Fruit fly (Drosophila melanogaster): Measurements from ENCODE around the gene Pus1.

Gene Pus1

dm6 chr3R:20556281-20557113, 36.0 kb downstream of the Pus1 start (continued):
- TF ChIP-seq CG6654 (GFP tag; optimal IDR thresholded peaks at IDR 0.05) (peak; percentile 28), seq (GFP tag; IDR thresholded peaks at IDR 0.05) (peak; percentile 65), corto (GFP tag; optimal IDR thresholded peaks at IDR 0.05) (no peak), MESR4 (GFP tag; optimal IDR thresholded peaks at IDR 0.05) (no peak), her (GFP tag; optimal IDR thresholded peaks at IDR 0.05) (no peak), NC2β (GFP tag; optimal IDR thresholded peaks at IDR 0.05) (peak; percentile 1), CG30431 (GFP tag; optimal IDR thresholded peaks at IDR 0.05) (peak; percentile 52), CG17361 (GFP tag; IDR thresholded peaks at IDR 0.05) (peak; percentile 73), sim (GFP tag; IDR thresholded peaks at IDR 0.05) (no peak), slp2 (GFP tag; optimal IDR thresholded peaks at IDR 0.05) (peak; percentile 1), Opbp (GFP tag; IDR thresholded peaks at IDR 0.05; ENCODE audit: partially characterized antibody) (no peak), Ets65A (GFP tag) (peak; percentile 33), sob (GFP tag; IDR thresholded peaks at IDR 0.05) (peak; percentile 84), insv (GFP tag; optimal IDR thresholded peaks at IDR 0.05) (peak; percentile 48 to 94), Oaz (GFP tag; IDR thresholded peaks at IDR 0.05) (peak; percentile 39; the same call in 1 of the 2 replicates), ttk (GFP tag; IDR thresholded peaks at IDR 0.05) (peak; percentile 66), Blimp-1 (GFP tag; optimal IDR thresholded peaks at IDR 0.05) (peak; percentile 38), CG10321 (GFP tag; IDR thresholded peaks at IDR 0.05) (no peak), CG2202 (tag; optimal IDR thresholded peaks at IDR 0.05) (no peak), Oli (tag; optimal IDR thresholded peaks at IDR 0.05) (peak; percentile 78), CG4282 (GFP tag; optimal IDR thresholded peaks at IDR 0.05) (no peak), CG2678 (tag; optimal IDR thresholded peaks at IDR 0.05) (peak; percentile 74), CG33213 (GFP tag; optimal IDR thresholded peaks at IDR 0.05) (peak; percentile 20), eyg (GFP tag; optimal IDR thresholded peaks at IDR 0.05) (no peak), maf-S (GFP tag; optimal IDR thresholded peaks at IDR 0.05) (no peak), CG3163 (GFP tag; optimal IDR thresholded peaks at IDR 0.05) (no peak), CG7357 (GFP tag; IDR thresholded peaks at IDR 0.05) (peak; percentile 76), ERR (GFP tag; optimal IDR thresholded peaks at IDR 0.05) (peak; percentile 7), CG11695 (GFP tag; IDR thresholded peaks at IDR 0.05) (peak; percentile 79), NC2α (GFP tag; optimal IDR thresholded peaks at IDR 0.05) (no peak), CG7839 (tag; optimal IDR thresholded peaks at IDR 0.05) (peak; percentile 83), NFAT (GFP tag; IDR thresholded peaks at IDR 0.05) (peak; percentile 73), Dp (GFP tag; optimal IDR thresholded peaks at IDR 0.05) (no peak), Gsc (GFP tag; IDR thresholded peaks at IDR 0.05) (no peak), ranshi (GFP tag; IDR thresholded peaks at IDR 0.05) (peak; percentile 80), CG5953 (GFP tag; IDR thresholded peaks at IDR 0.05) (0 out of 2 replicates have a peak, but pooled peaks have one; percentile 34), CG8388 (GFP tag; optimal IDR thresholded peaks at IDR 0.05) (no peak), CG14014 (GFP tag; IDR thresholded peaks at IDR 0.05) (peak; percentile 90), gcm2 (GFP tag; optimal IDR thresholded peaks at IDR 0.05) (no peak), Vsx1 (GFP tag; optimal IDR thresholded peaks at IDR 0.05) (no peak), oc (tag; optimal IDR thresholded peaks at IDR 0.05) (no peak), Eip74EF (GFP tag; optimal IDR thresholded peaks at IDR 0.05) (no peak), Nf-YB (GFP tag; optimal IDR thresholded peaks at IDR 0.05) (peak; percentile 40), en (GFP tag; optimal IDR thresholded peaks at IDR 0.05) (no peak), cas (GFP tag; IDR thresholded peaks at IDR 0.05) (peak; percentile 77), tll (GFP tag; optimal IDR thresholded peaks at IDR 0.05) (no peak), Myb (GFP tag; optimal IDR thresholded peaks at IDR 0.05) (peak; percentile 24), tin (GFP tag; optimal IDR thresholded peaks at IDR 0.05) (peak; percentile 52), CG6854 (GFP tag; optimal IDR thresholded peaks at IDR 0.05) (no peak), gce (GFP tag; IDR thresholded peaks at IDR 0.05) (0 out of 3 replicates have a peak, but pooled peaks have one; percentile 24)

All from whole organism, embryonic.